Fruit fly (Drosophila melanogaster) whole organism, prepupa: ENCODE measurements around the gene CG7943.
A peak's percentile ranks its signal among the peaks of the same experiment; 100 is the strongest.

Source experiments
- CG8119 ChIP-seq: fragments of 200-800 bp; sonication (Bioruptor generic); IDR thresholded peaks from 3 replicates; pipeline ENCODE4 v1.3.6; 2022; ENCODE audit warnings: missing biosample characterization, missing genetic modification characterization
- Smox ChIP-seq: fragments of 200-800 bp; sonication (Bioruptor generic); optimal IDR thresholded peaks from 3 replicates; lab custom pipeline; 2016; ENCODE audit warnings: missing biosample characterization, missing genetic modification characterization
- achi ChIP-seq: fragments of 200-800 bp; sonication (Bioruptor generic); optimal IDR thresholded peaks from 3 replicates; lab custom pipeline; 2016; ENCODE audit warnings: missing biosample characterization, missing genetic modification characterization
- fd59A ChIP-seq: fragments of 200-800 bp; sonication (Bioruptor generic); optimal IDR thresholded peaks from 2 replicates; lab custom pipeline; 2017; ENCODE audit warnings: missing biosample characterization, mild to moderate bottlenecking, missing genetic modification characterization, missing genetic modification reagents

DNA sequence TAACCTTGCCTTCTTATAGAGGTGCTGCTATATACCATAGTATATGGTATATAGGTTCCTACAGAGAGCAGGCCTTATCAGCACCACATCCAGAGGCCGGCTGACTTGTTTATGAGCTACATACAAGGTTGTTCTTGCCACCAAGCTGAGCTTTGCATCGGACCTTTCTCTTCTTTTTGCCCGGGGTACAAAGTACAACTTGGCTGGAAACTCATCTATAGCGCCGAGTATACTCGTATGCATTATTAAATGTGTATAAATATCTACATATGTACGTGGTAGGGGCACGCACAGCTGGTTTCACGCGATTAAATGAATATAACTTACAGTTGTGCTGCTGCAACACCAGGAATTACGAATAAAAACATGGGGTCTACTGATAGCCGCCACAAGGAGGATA is 32.4 kb upstream of the CG7943 start:
- TF ChIP-seq Smox (no peak), CG8119 (GFP tag; lab: Robert Waterston, UW) (peak; percentile 47; the same call in 2 of the 3 replicates), achi (GFP tag; lab: Kevin White, UChicago) (peak; percentile 18), fd59A (GFP tag; lab: Kevin White, UChicago) (no peak)
